Worm (Caenorhabditis elegans): ENCODE measurements around the gene F59B8.1.

Gene F59B8.1

DNA sequence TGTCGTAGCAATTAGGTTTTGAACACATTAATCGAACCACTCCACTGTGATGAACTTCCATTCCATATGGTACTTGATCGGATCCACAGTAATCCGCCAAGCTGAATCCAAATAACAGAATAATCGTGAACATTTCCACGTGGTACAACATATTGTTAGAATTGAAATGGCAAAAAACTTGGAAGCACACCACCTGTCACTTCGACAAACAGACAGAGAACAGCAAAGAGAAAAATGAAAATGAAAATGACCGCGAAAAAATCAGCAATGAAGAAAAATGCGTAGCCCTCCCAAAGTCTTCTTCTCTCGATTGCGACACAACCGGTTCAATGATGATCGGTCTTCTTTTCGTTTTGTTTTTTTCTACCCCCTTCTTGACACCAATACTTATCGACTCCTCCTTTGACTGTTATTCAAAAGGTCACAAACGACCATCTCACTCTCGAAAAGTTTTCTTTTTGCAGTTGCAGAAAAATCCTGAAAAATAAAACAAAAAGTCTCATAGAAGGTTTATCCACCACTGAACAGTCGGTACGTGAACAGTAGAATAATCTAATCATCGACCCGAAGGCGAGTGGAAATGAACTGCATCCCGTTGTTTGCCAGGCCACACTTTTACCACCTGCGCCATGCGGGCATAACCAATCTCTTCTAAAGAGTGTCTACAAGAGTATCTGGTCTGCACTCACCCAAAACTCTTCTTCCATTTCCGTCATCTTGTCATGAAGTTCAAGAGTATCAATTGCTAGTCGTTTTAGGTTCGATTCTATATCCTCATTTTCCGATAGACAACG lies 49.3 kb downstream of the F59B8.1 start, which contains the start of gene wrt-3 (continued):
- TF ChIP-seq ceh-44 (GFP tag; IDR thresholded peaks at IDR 0.05) (peak; percentile 88; the same call in 1 of the 2 replicates), pqm-1 (tag; optimal IDR thresholded peaks at IDR 0.05) (no peak), ZK546.5 (tag; optimal IDR thresholded peaks at IDR 0.05) (no peak), vab-7 (GFP tag; IDR thresholded peaks at IDR 0.05) (no peak; the same call in 1 of the 2 replicates), mep-1 (tag; optimal IDR thresholded peaks at IDR 0.05) (no peak), ceh-28 (tag; optimal IDR thresholded peaks at IDR 0.05) (no peak), ces-1 (GFP tag; optimal IDR thresholded peaks at IDR 0.05) (no peak), aha-1 (tag) (peak; percentile 86)

- no peak for TF ChIP-seq php-3 (GFP tag; IDR thresholded peaks at IDR 0.05)
- TF ChIP-seq T26A8.4 (GFP tag; IDR thresholded peaks at IDR 0.05): no peak
- no peak for TF ChIP-seq aha-1 (tag)
- no peak for TF ChIP-seq Y105C5A.15 (GFP tag; IDR thresholded peaks at IDR 0.05)
- no peak for TF ChIP-seq nhr-6 (tag; optimal IDR thresholded peaks at IDR 0.05)
- TF ChIP-seq nhr-42 (GFP tag; IDR thresholded peaks at IDR 0.05): no peak
- TF ChIP-seq R02D3.7 (tag; optimal IDR thresholded peaks at IDR 0.05): no peak
- TF ChIP-seq D1046.2 (GFP tag; IDR thresholded peaks at IDR 0.05): no peak
- no peak for TF ChIP-seq lin-29 (GFP tag; IDR thresholded peaks at IDR 0.05)
- no peak for TF ChIP-seq F10B5.3 (tag; optimal IDR thresholded peaks at IDR 0.05)
Observed at ce11 chrIV:9480936-9481335, 52.9 kb downstream of the F59B8.1 start, which contains the start of gene cng-3. Gene cng-3, minus strand, starts transcription at chrIV:9481037.

DNA sequence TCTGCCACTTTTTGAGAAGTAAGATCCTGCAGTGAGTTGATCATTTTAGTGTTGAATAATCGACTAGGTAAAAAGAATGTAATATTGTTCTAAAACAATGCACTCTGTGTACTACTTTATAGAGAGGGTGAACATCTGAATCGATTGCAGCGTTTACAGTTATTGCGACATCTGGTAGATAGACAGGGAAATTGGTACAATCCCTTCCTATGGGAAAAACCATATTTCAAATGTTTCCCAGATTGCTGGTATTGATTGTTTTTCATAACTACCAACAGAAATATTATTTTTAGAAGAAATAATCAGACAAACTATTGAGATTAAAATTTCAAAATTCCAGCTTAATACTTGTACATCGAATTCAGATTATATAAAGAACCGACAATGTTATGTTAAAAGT lies 57.0 kb downstream of the F59B8.1 start, which contains the start of gene gadr-2:
gadr-2 (minus strand) TSS at position 101 of the 400 bp plus-strand sequence.
- TF ChIP-seq unc-39 (tag; optimal IDR thresholded peaks at IDR 0.05) (no peak), T20F7.1 (GFP tag; optimal IDR thresholded peaks at IDR 0.05) (no peak), daf-16 (GFP tag; optimal IDR thresholded peaks at IDR 0.05) (no peak), daf-16 (tag; optimal IDR thresholded peaks at IDR 0.05) (no peak), hlh-30 (tag; optimal IDR thresholded peaks at IDR 0.05; ENCODE audit: insufficient read depth) (no peak), nhr-42 (GFP tag; IDR thresholded peaks at IDR 0.05) (no peak), ztf-11 (tag; optimal IDR thresholded peaks at IDR 0.05) (no peak), unc-62 (GFP tag; optimal IDR thresholded peaks at IDR 0.05 in 1 of 2) (no peak), unc-62 (tag; optimal IDR thresholded peaks at IDR 0.05) (no peak)

DNA sequence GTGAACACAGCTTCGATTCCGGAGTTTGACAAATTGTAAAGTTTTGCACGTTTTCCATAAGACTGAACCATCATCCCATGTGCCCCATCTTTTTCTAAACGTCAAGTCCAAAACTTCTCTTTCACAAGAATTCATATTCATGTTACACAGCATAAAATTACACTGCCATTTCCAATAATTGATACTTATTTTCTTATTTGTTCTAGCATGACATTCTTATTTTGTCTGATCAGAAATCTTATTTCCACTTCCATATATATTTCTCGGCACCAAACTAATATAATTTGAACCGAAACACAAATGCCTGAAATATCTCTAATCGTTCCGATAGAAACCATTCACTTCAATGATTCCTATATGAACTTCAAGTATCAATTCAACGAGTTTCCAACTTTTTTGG lies 57.9 kb downstream of the F59B8.1 start, which contains the start of gene sru-2:
sru-2 (plus strand) TSS at position 301 of the 400 bp plus-strand sequence.
- TF ChIP-seq fkh-10 (GFP tag; optimal IDR thresholded peaks at IDR 0.05) (no peak), set-16 (GFP tag; IDR thresholded peaks at IDR 0.05) (no peak), gei-8 (GFP tag; optimal IDR thresholded peaks at IDR 0.05) (no peak), madf-5 (GFP tag; IDR thresholded peaks at IDR 0.05) (no peak), nhr-48 (tag; optimal IDR thresholded peaks at IDR 0.05) (no peak), hlh-30 (tag; optimal IDR thresholded peaks at IDR 0.05; ENCODE audit: insufficient read depth) (no peak), Y105C5A.15 (GFP tag; IDR thresholded peaks at IDR 0.05) (no peak), tra-1 (GFP tag; IDR thresholded peaks at IDR 0.05) (no peak), spr-3 (GFP tag; optimal IDR thresholded peaks at IDR 0.05) (no peak), lin-1 (GFP tag; IDR thresholded peaks at IDR 0.05) (no peak), zip-11 (GFP tag; IDR thresholded peaks at IDR 0.05) (no peak), nhr-41 (GFP tag; IDR thresholded peaks at IDR 0.05) (no peak), nhr-6 (tag; optimal IDR thresholded peaks at IDR 0.05) (no peak)

All from whole organism, L4 larva.